Fruit fly (Drosophila melanogaster) whole organism, embryonic: Measurements from ENCODE around the gene Dlip1.

ENCODE experiments used
- Aef1 ChIP-seq: fragments of 200-800 bp; sonication (Bioruptor generic); IDR thresholded peaks from 3 replicates; pipeline ENCODE4 v1.3.6; 2022; ENCODE audit warnings: missing biosample characterization, missing genetic modification characterization
- Awh ChIP-seq: fragments of 200-800 bp; sonication (Bioruptor generic); IDR thresholded peaks from 2 replicates; pipeline ENCODE4, ENCODE4 v1.3.6; 2022; ENCODE audit warnings: missing biosample characterization, missing genetic modification characterization
- Blimp-1 ChIP-seq: fragments of 200-800 bp; sonication (Bioruptor generic); optimal IDR thresholded peaks from 3 replicates; lab custom pipeline; 2018; ENCODE audit warnings: missing biosample characterization, missing genetic modification characterization, mild to moderate bottlenecking, moderate library complexity, missing genetic modification reagents
- CG10321 ChIP-seq: fragments of 200-800 bp; sonication (Bioruptor generic); IDR thresholded peaks from 2 replicates; pipeline ENCODE4 v1.3.6; 2022; ENCODE audit warnings: missing biosample characterization, missing genetic modification characterization
- CG10654 ChIP-seq: fragments of 200-800 bp; sonication (Bioruptor generic); optimal IDR thresholded peaks from 2 replicates; lab custom pipeline; 2016; ENCODE audit warnings: missing biosample characterization, missing genetic modification characterization
- CG12769 ChIP-seq: fragments of 200-800 bp; sonication (Bioruptor generic); optimal IDR thresholded peaks from 2 replicates; lab custom pipeline; 2019; ENCODE audit warnings: missing biosample characterization, mild to moderate bottlenecking, missing genetic modification characterization, moderate library complexity
- CG15269 ChIP-seq: fragments of 200-800 bp; sonication (Bioruptor generic); optimal IDR thresholded peaks from 2 replicates; lab custom pipeline; 2018; ENCODE audit warnings: missing biosample characterization, mild to moderate bottlenecking, missing genetic modification characterization, moderate library complexity
- CG17328 ChIP-seq: fragments of 200-800 bp; sonication (Bioruptor generic); IDR thresholded peaks from 2 replicates; pipeline ENCODE4 v1.3.6; 2022; ENCODE audit warnings: missing biosample characterization, missing genetic modification characterization
- CG18476 ChIP-seq: fragments of 200-800 bp; sonication (Bioruptor generic); optimal IDR thresholded peaks from 2 replicates; lab custom pipeline; 2016; ENCODE audit warnings: missing biosample characterization, mild to moderate bottlenecking, missing genetic modification characterization
- CG2875 ChIP-seq: fragments of 200-800 bp; sonication (Bioruptor generic); optimal IDR thresholded peaks from 2 replicates; lab custom pipeline; 2017; ENCODE audit warnings: missing biosample characterization, mild to moderate bottlenecking, missing genetic modification characterization, missing genetic modification reagents
- CG30431 ChIP-seq: fragments of 200-800 bp; sonication (Bioruptor generic); optimal IDR thresholded peaks from 2 replicates; lab custom pipeline; 2017; ENCODE audit warnings: missing biosample characterization, missing genetic modification characterization
- CG3065 ChIP-seq: fragments of 200-800 bp; sonication (Bioruptor generic); optimal IDR thresholded peaks from 2 replicates; lab custom pipeline; 2016; ENCODE audit warnings: missing biosample characterization, missing genetic modification characterization
- CG3838 ChIP-seq: fragments of 200-800 bp; sonication (Bioruptor generic); optimal IDR thresholded peaks from 3 replicates; lab custom pipeline; 2016; ENCODE audit warnings: missing biosample characterization, missing genetic modification characterization
- CG3995 ChIP-seq: fragments of 200-800 bp; sonication (Bioruptor generic); optimal IDR thresholded peaks from 3 replicates; lab custom pipeline; 2016; ENCODE audit warnings: missing biosample characterization, missing genetic modification characterization
- CG42726 ChIP-seq: fragments of 200-800 bp; sonication (Bioruptor generic); IDR thresholded peaks from 2 replicates; pipeline ENCODE4 v1.3.6; 2022; ENCODE audit warnings: missing biosample characterization, missing genetic modification characterization; ENCODE audit not compliant: partially characterized antibody
- CG5245 ChIP-seq: fragments of 200-800 bp; sonication (Bioruptor generic); optimal IDR thresholded peaks from 3 replicates; lab custom pipeline; 2016; ENCODE audit warnings: missing biosample characterization, missing genetic modification characterization
- CG5953 ChIP-seq: fragments of 200-800 bp; sonication (Bioruptor generic); IDR thresholded peaks from 2 replicates; pipeline ENCODE4 v1.3.6; 2022; ENCODE audit warnings: missing biosample characterization, missing genetic modification characterization
- CG6854 ChIP-seq: fragments of 200-800 bp; sonication (Bioruptor generic); optimal IDR thresholded peaks from 3 replicates; lab custom pipeline; 2017; ENCODE audit warnings: missing biosample characterization, mild to moderate bottlenecking, missing genetic modification characterization
- CG7987 ChIP-seq: fragments of 200-800 bp; sonication (Bioruptor generic); optimal IDR thresholded peaks from 2 replicates; lab custom pipeline; 2018; ENCODE audit warnings: missing biosample characterization, mild to moderate bottlenecking, missing genetic modification characterization, moderate library complexity
- CG8388 ChIP-seq: fragments of 200-800 bp; sonication (Bioruptor generic); optimal IDR thresholded peaks from 2 replicates; lab custom pipeline; 2019; ENCODE audit warnings: missing biosample characterization, mild to moderate bottlenecking, missing genetic modification characterization, moderate library complexity
- D19A ChIP-seq: fragments of 200-800 bp; optimal IDR thresholded peaks from 3 replicates; lab custom pipeline; 2019; ENCODE audit warnings: missing biosample characterization, mild to moderate bottlenecking, missing genetic modification characterization, moderate library complexity
- Deaf1 ChIP-seq: fragments of 200-800 bp; optimal IDR thresholded peaks from 3 replicates; lab custom pipeline; 2019; ENCODE audit warnings: missing biosample characterization, mild to moderate bottlenecking, missing genetic modification characterization, moderate library complexity
- H15 ChIP-seq: fragments of 200-800 bp; sonication (Bioruptor generic); IDR thresholded peaks from 3 replicates; pipeline ENCODE4 v1.3.6; 2022; ENCODE audit warnings: missing biosample characterization, missing genetic modification characterization
- HLH3B ChIP-seq: fragments of 200-800 bp; sonication (Bioruptor generic); IDR thresholded peaks from 2 replicates; pipeline ENCODE4 v1.3.6; 2022; ENCODE audit warnings: missing biosample characterization, missing genetic modification characterization
- Hsf ChIP-seq: fragments of 200-800 bp; sonication (Bioruptor generic); optimal IDR thresholded peaks from 3 replicates; lab custom pipeline; 2016; ENCODE audit warnings: missing biosample characterization, missing genetic modification characterization
- Lpt ChIP-seq: fragments of >200 bp; optimal IDR thresholded peaks from 2 replicates; lab custom pipeline; 2018; ENCODE audit warnings: missing biosample characterization, missing genetic modification characterization
- NFAT ChIP-seq: fragments of 200-800 bp; sonication (Bioruptor generic); IDR thresholded peaks from 2 replicates; pipeline ENCODE4 v1.3.6; 2022; ENCODE audit warnings: missing biosample characterization, missing genetic modification characterization
- Optix ChIP-seq: fragments of 200-800 bp; sonication (Bioruptor generic); IDR thresholded peaks from 3 replicates; pipeline ENCODE4 v1.3.6; 2022; ENCODE audit warnings: missing biosample characterization, missing genetic modification characterization
- Ssrp ChIP-seq: fragments of 200-800 bp; sonication (Bioruptor generic); optimal IDR thresholded peaks from 2 replicates; lab custom pipeline; 2018; ENCODE audit warnings: missing biosample characterization, mild to moderate bottlenecking, missing genetic modification characterization, moderate library complexity
- amos ChIP-seq: fragments of 200-800 bp; sonication (Bioruptor generic); IDR thresholded peaks from 2 replicates; pipeline ENCODE4 v1.3.6; 2022; ENCODE audit warnings: missing biosample characterization, missing genetic modification characterization; ENCODE audit not compliant: partially characterized antibody
- btn ChIP-seq: fragments of 200-800 bp; sonication (Bioruptor generic); optimal IDR thresholded peaks from 2 replicates; lab custom pipeline; 2016; ENCODE audit warnings: missing biosample characterization, missing genetic modification characterization
- caup ChIP-seq: fragments of 200-800 bp; sonication (Bioruptor generic); optimal IDR thresholded peaks from 3 replicates; lab custom pipeline; 2017; ENCODE audit warnings: missing biosample characterization, mild to moderate bottlenecking, missing genetic modification characterization, moderate library complexity; ENCODE audit not compliant: severe bottlenecking
- chinmo ChIP-seq: fragments of 200-800 bp; sonication (Bioruptor generic); IDR thresholded peaks from 4 replicates; pipeline ENCODE4 v1.3.6; 2022; ENCODE audit warnings: missing biosample characterization, missing genetic modification characterization; ENCODE audit not compliant: partially characterized antibody
- ci ChIP-seq: fragments of 200-800 bp; sonication (Bioruptor generic); IDR thresholded peaks from 3 replicates; pipeline ENCODE4 v1.3.6; 2022; ENCODE audit warnings: missing biosample characterization, missing genetic modification characterization
- cwo ChIP-seq: fragments of 200-800 bp; sonication (Bioruptor generic); optimal IDR thresholded peaks from 3 replicates; lab custom pipeline; 2017; ENCODE audit warnings: missing biosample characterization, missing genetic modification characterization, mild to moderate bottlenecking, moderate library complexity, missing genetic modification reagents
- fd3F ChIP-seq: fragments of 200-800 bp; sonication (Bioruptor generic); optimal IDR thresholded peaks from 2 replicates; lab custom pipeline; 2018; ENCODE audit warnings: missing biosample characterization, mild to moderate bottlenecking, missing genetic modification characterization, moderate library complexity
- gro ChIP-seq: fragments of 200-800 bp; sonication (Bioruptor generic); optimal IDR thresholded peaks from 2 replicates; lab custom pipeline; 2016; ENCODE audit warnings: missing biosample characterization, missing genetic modification characterization
- jing ChIP-seq: fragments of 200-800 bp; sonication (Bioruptor generic); optimal IDR thresholded peaks from 2 replicates; lab custom pipeline; 2018; ENCODE audit warnings: missing biosample characterization, mild to moderate bottlenecking, missing genetic modification characterization
- kay ChIP-seq: fragments of 200-800 bp; sonication (Bioruptor generic); optimal IDR thresholded peaks from 2 replicates; lab custom pipeline; 2016; ENCODE audit warnings: missing biosample characterization, missing genetic modification characterization
- nau ChIP-seq: fragments of 200-800 bp; sonication (Bioruptor generic); optimal IDR thresholded peaks from 3 replicates; lab custom pipeline; 2017; ENCODE audit warnings: missing biosample characterization, mild to moderate bottlenecking, missing genetic modification characterization, missing genetic modification reagents
- oc ChIP-seq: fragments of 200-800 bp; sonication (Bioruptor generic); optimal IDR thresholded peaks from 2 replicates; lab custom pipeline; 2018; ENCODE audit warnings: missing biosample characterization, mild to moderate bottlenecking, missing genetic modification characterization, moderate library complexity
- prd ChIP-seq, 3 experiments: fragments of >200 bp in 2 of 3; fragments of 200-800 bp in 1 of 3; sonication (Bioruptor generic) in 1 of 3; optimal IDR thresholded peaks in 2 of 3; IDR thresholded peaks in 1 of 3; 2 replicates in 2 of 3; 3 replicates in 1 of 3; pipeline versions ENCODE4 v1.3.6 to Lab custom; 2017 to 2022; ENCODE audit warnings: missing biosample characterization in 1 of 3, missing genetic modification characterization in 1 of 3
- pum ChIP-seq: fragments of 200-800 bp; sonication (Bioruptor generic); optimal IDR thresholded peaks from 2 replicates; lab custom pipeline; 2016; ENCODE audit warnings: missing biosample characterization, missing genetic modification characterization
- repo ChIP-seq: fragments of 200-800 bp; sonication (Bioruptor generic); optimal IDR thresholded peaks from 2 replicates; lab custom pipeline; 2016; ENCODE audit warnings: missing biosample characterization, missing genetic modification characterization
- seq ChIP-seq: fragments of 200-800 bp; sonication (Bioruptor generic); IDR thresholded peaks from 2 replicates; pipeline ENCODE4 v1.3.6; 2022; ENCODE audit warnings: missing biosample characterization, missing genetic modification characterization
- sisA ChIP-seq: fragments of 200-800 bp; sonication (Bioruptor generic); IDR thresholded peaks from 2 replicates; pipeline ENCODE4 v1.3.6; 2022; ENCODE audit warnings: missing biosample characterization, missing genetic modification characterization
- tx ChIP-seq: fragments of 200-800 bp; sonication (Bioruptor generic); optimal IDR thresholded peaks from 2 replicates; lab custom pipeline; 2016; ENCODE audit warnings: missing biosample characterization, missing genetic modification characterization
- zen2 ChIP-seq: fragments of 200-800 bp; sonication (Bioruptor generic); IDR thresholded peaks from 3 replicates; pipeline ENCODE4 v1.3.6; 2022; ENCODE audit warnings: missing biosample characterization, missing genetic modification characterization; ENCODE audit not compliant: partially characterized antibody
- zf30C ChIP-seq: fragments of 200-800 bp; sonication (Bioruptor generic); optimal IDR thresholded peaks from 3 replicates; lab custom pipeline; 2018; ENCODE audit warnings: missing biosample characterization, mild to moderate bottlenecking, missing genetic modification characterization
- zfh1 ChIP-seq: fragments of 200-800 bp; sonication (Bioruptor generic); IDR thresholded peaks from 3 replicates; pipeline ENCODE4 v1.3.6; 2022; ENCODE audit warnings: missing biosample characterization, missing genetic modification characterization

The Dlip1 gene

DNA sequence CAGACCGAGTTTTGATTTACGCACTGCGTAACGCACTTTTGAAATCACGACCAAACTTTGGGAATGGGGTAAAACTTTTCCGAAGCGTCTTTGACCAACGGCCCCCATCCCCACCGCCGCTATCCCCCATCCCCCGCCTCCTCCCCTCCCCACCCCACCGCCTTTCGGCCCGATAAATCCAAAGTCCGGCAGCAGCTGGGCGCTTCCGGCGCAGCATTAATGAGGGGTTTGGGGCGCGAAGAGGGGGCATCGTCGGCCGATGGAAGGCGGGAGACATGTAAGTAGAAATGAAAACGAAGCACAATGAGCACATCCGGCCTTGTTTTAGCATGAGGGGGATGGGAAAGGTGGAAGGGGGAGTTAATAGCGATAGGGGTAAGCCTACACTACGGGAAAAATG lies 19.3 kb upstream of the Dlip1 start (continued):
- TF ChIP-seq chinmo (GFP tag; lab: Robert Waterston, UW) (0 out of 4 replicates have a peak, but pooled peaks have one; percentile 8), Optix (GFP tag; lab: Robert Waterston, UW) (0 out of 3 replicates have a peak, but pooled peaks have one; percentile 23), CG15269 (tag; lab: Kevin White, UChicago) (no peak), zfh1 (GFP tag; lab: Robert Waterston, UW) (no peak), tx (GFP tag; lab: Kevin White, UChicago) (no peak), CG17328 (no peak), H15 (GFP tag; lab: Robert Waterston, UW) (no peak), kay (no peak), nau (peak; percentile 43), zen2 (GFP tag; lab: Robert Waterston, UW) (no peak), CG12769 (peak; percentile 62), Awh (0 out of 2 replicates have a peak, but pooled peaks have one; percentile 41), Deaf1 (tag; lab: Kevin White, UChicago) (peak; percentile 56), cwo (GFP tag; lab: Kevin White, UChicago) (no peak), Hsf (no peak), amos (GFP tag; lab: Robert Waterston, UW) (no peak), CG3838 (no peak), CG3995 (GFP tag; lab: Kevin White, UChicago) (no peak), jing (GFP tag; lab: Kevin White, UChicago) (no peak), oc (tag; lab: Kevin White, UChicago) (peak; percentile 46), CG8388 (GFP tag; lab: Kevin White, UChicago) (no peak), CG42726 (no peak), CG18476 (GFP tag; lab: Kevin White, UChicago) (no peak), prd (optimal IDR thresholded peaks at IDR 0.05; lab: Kevin White, UChicago) (no peak), prd (GFP tag; IDR thresholded peaks at IDR 0.05; lab: Robert Waterston, UW) (no peak), CG6854 (no peak)

DNA sequence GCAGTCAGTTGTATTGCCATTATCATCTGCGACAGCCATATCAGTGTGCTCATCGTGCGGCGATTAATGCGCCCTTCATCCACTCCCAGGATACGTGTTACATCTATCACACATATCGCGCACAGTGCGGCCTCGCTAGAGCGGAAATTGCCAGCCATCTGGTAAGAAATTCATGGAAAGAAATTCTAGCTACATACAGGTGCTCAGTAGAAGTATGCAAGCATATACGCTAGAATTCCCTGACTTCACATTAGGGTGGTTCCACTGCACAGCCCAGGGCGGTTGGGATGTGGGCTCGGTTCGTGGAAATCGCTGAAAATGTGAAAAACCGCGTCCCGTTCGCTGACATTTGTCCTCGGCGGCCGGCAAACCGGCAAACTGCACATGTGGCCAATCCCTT lies 17.2 kb upstream of the Dlip1 start:
- peak; percentile 65 for TF ChIP-seq CG5953
- TF ChIP-seq CG10321 (GFP tag; lab: Robert Waterston, UW), result no peak
- TF ChIP-seq CG3065 (GFP tag; lab: Kevin White, UChicago), result peak; percentile 20
- TF ChIP-seq sisA (GFP tag; lab: Robert Waterston, UW), result peak; percentile 90
- TF ChIP-seq caup (GFP tag; lab: Kevin White, UChicago), result no peak
- peak; percentile 92 for TF ChIP-seq ci
- TF ChIP-seq CG3995 (GFP tag; lab: Kevin White, UChicago), result no peak
- peak; percentile 64 for TF ChIP-seq CG10654
- peak; percentile 78 for TF ChIP-seq repo
- TF ChIP-seq prd (optimal IDR thresholded peaks at IDR 0.05; lab: Kevin White, UChicago), result no peak
- peak; percentile 93 for TF ChIP-seq prd (GFP tag; IDR thresholded peaks at IDR 0.05; lab: Robert Waterston, UW)
- TF ChIP-seq CG7987 (GFP tag; lab: Kevin White, UChicago), result no peak
- TF ChIP-seq seq, result peak; percentile 60; the same call in 1 of the 2 replicates
- TF ChIP-seq Ssrp, result peak; percentile 74
- TF ChIP-seq Blimp-1 (GFP tag; lab: Kevin White, UChicago), result peak; percentile 67
- TF ChIP-seq D19A (tag; lab: Kevin White, UChicago), result peak; percentile 71
- no peak for TF ChIP-seq zf30C (GFP tag; lab: Kevin White, UChicago)
- no peak for TF ChIP-seq CG2875 (GFP tag; lab: Kevin White, UChicago)
- TF ChIP-seq CG5245 (GFP tag; lab: Kevin White, UChicago), result peak; percentile 57
- peak; percentile 28 for TF ChIP-seq fd3F (GFP tag; lab: Kevin White, UChicago)
- TF ChIP-seq Lpt (GFP tag; lab: Kevin White, UChicago), result no peak
- TF ChIP-seq pum (GFP tag; lab: Kevin White, UChicago), result peak; percentile 77
- no peak for TF ChIP-seq gro (GFP tag; lab: Kevin White, UChicago)
- peak; percentile 75 for TF ChIP-seq Aef1 (GFP tag; lab: Robert Waterston, UW)
- TF ChIP-seq H15 (GFP tag; lab: Robert Waterston, UW), result peak; percentile 85
- peak; percentile 88 for TF ChIP-seq HLH3B (GFP tag; lab: Robert Waterston, UW)
- peak; percentile 75 for TF ChIP-seq NFAT (GFP tag; lab: Robert Waterston, UW)
- peak; percentile 45 for TF ChIP-seq btn (GFP tag; lab: Kevin White, UChicago)
- peak; percentile 72 for TF ChIP-seq CG30431 (GFP tag; lab: Kevin White, UChicago)
